Worm (Caenorhabditis elegans) whole organism, late embryonic: Measurements from ENCODE around the gene T13C2.2.

Experiments used
- ceh-6 ChIP-seq: fragments of 200-800 bp; sonication (Bioruptor generic); optimal IDR thresholded peaks from 2 replicates; lab custom pipeline; 2018; ENCODE audit warnings: mild to moderate bottlenecking, missing genetic modification characterization, missing compliant biosample characterization
- hlh-15 ChIP-seq: sonication (generic microtip); optimal IDR thresholded peaks from 2 replicates; lab custom pipeline; 2016; ENCODE audit warnings: missing genetic modification characterization, missing compliant biosample characterization
- rnt-1 ChIP-seq: sonication (generic microtip); optimal IDR thresholded peaks from 2 replicates; lab custom pipeline; 2016; ENCODE audit warnings: missing genetic modification characterization, missing compliant biosample characterization

DNA sequence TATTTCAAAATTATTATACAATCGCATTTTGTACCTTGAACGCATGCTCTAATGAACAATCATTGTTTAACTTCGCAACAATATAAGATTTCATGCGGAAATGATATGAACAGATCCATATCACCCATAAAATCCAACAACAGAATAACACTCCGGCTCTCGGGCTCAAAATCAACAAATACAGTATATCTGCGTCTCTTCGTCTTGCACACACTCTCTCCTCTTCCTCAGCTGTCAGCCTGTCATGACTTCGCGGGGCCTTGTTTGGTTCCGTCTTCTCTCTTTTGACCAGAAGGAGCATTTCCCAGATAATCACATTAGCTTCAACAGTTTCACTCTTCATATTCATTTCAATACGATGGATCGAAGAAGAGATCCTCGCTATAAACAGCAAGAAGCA lies 35.8 kb upstream of the T13C2.2 start, which contains the start of gene F41G3.3:
- TF ChIP-seq ceh-6 (GFP tag; lab: Kevin White, UChicago) (no peak), rnt-1 (tag; lab: Kevin White, UChicago) (no peak), hlh-15 (tag; lab: Kevin White, UChicago) (no peak)
